Worm (Caenorhabditis elegans): ENCODE measurements around the gene F49E12.10.

DNA sequence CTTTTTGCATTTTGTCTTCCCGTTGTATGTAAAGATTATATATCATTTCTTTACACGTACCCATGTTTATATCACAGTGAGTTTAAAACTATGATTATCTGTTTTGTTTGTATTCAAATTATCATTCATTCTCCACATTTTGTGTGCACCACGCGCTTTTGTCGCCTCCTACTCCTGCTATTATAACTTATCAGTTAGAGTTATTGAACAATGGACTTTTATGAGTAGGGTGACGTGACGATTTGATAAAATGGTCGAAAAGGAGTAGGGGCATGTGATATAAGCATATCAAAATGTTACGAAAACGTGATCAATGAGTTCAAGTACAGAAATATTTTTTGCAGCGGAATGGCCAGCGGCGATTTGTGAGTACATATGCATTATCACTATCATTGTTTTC, 8.0 kb upstream of the F49E12.10 start:
- TF ChIP-seq him-1 (tag; optimal IDR thresholded peaks at IDR 0.05) (no peak), W03F9.2 (tag; optimal IDR thresholded peaks at IDR 0.05) (no peak)

Data from whole organism, L4/young adult.